Worm (Caenorhabditis elegans) whole organism, young adult: ENCODE measurements around the gene rpl-22.
A peak's percentile ranks its signal among the peaks of the same experiment; 100 is the strongest.

Experiments
- F22D6.2 ChIP-seq: sonication (generic microtip); optimal IDR thresholded peaks from 2 replicates; lab custom pipeline; 2016; ENCODE audit warnings: mild to moderate bottlenecking, missing genetic modification characterization, missing compliant biosample characterization
- ekl-4 ChIP-seq: fragments of 200-800 bp; sonication (Bioruptor generic); IDR thresholded peaks from 2 replicates; pipeline ENCODE4 v1.3.6; 2022; ENCODE audit warnings: missing genetic modification reagents, missing genetic modification characterization, missing compliant biosample characterization
- lsl-1 ChIP-seq: fragments of 200-800 bp; sonication (Bioruptor generic); optimal IDR thresholded peaks from 2 replicates; lab custom pipeline; 2018; ENCODE audit warnings: mild to moderate bottlenecking, missing genetic modification characterization, moderate library complexity, missing compliant biosample characterization
- rpc-1 ChIP-seq, 2 experiments: fragments of 150-350 bp in 1 of 2; sonication (generic microtip) in 1 of 2; optimal IDR thresholded peaks; 2 replicates each; lab custom pipeline; 2014 to 2018; ENCODE audit warnings: missing biosample characterization in 1 of 2, missing genetic modification characterization in 1 of 2, missing genetic modification reagents in 1 of 2, missing genotype in 1 of 2
- unc-62 ChIP-seq: fragments of 150-350 bp; optimal IDR thresholded peaks from 2 replicates; lab custom pipeline; 2014; ENCODE audit warnings: missing biosample characterization, missing genetic modification reagents, missing genetic modification characterization
- zfh-2 ChIP-seq: fragments of 200-800 bp; sonication (Bioruptor generic); conservative IDR thresholded peaks from 2 replicates; pipeline ENCODE4 v1.3.6; 2022; ENCODE audit warnings: missing genetic modification reagents, missing genetic modification characterization, missing compliant biosample characterization

ce11 chrII:5103784-5104457, 48.5 kb downstream of the rpl-22 start, which contains the start of the genes C04G6.11 and mpk-2:
- TF ChIP-seq zfh-2 (GFP tag; lab: Robert Waterston, UW) (no peak), unc-62 (GFP tag; lab: Kevin White, UChicago) (peak; percentile 44), lsl-1 (no peak), rpc-1 (optimal IDR thresholded peaks at IDR 0.05; lab: Kevin White, UChicago) (no peak), rpc-1 (tag; optimal IDR thresholded peaks at IDR 0.05; lab: Kevin White, UChicago) (no peak), ekl-4 (no peak), F22D6.2 (tag; lab: Kevin White, UChicago) (no peak)
